Fruit fly (Drosophila melanogaster) ovary, adult (tissue): ENCODE results near the gene Jhbp5.

Experiments used
- CG17801 ChIP-seq: fragments of 200-800 bp; optimal IDR thresholded peaks from 2 replicates; lab custom pipeline; 2019; ENCODE audit warnings: missing biosample characterization, mild to moderate bottlenecking, missing genetic modification characterization, moderate library complexity; ENCODE audit not compliant: partially characterized antibody

Jhbp5 gene

dm6 chr3R:16046030-16046429 lies at the start of gene Jhbp5:
Gene Jhbp5, minus strand, starts transcription at chr3R:16046130.
- no peak for TF ChIP-seq CG17801 (GFP tag; lab: Kevin White, UChicago)

dm6 chr3R:16094918-16095317 lies 49.0 kb upstream of the Jhbp5 start:
- TF ChIP-seq CG17801 (GFP tag; lab: Kevin White, UChicago) = no peak

- peak; percentile 32 for TF ChIP-seq CG17801 (GFP tag; lab: Kevin White, UChicago)
Observed at dm6 chr3R:16094011-16094729, 48.2 kb upstream of the Jhbp5 start.

dm6 chr3R:16091910-16092627 lies 46.1 kb upstream of the Jhbp5 start:
- no peak for TF ChIP-seq CG17801 (GFP tag; lab: Kevin White, UChicago)

dm6 chr3R:16083578-16083977 lies 37.6 kb upstream of the Jhbp5 start, which contains the start of gene sxe2:
Gene sxe2, plus strand, starts transcription at chr3R:16083878.
- no peak for TF ChIP-seq CG17801 (GFP tag; lab: Kevin White, UChicago)

dm6 chr3R:16082384-16082783 lies 36.5 kb upstream of the Jhbp5 start:
- no peak for TF ChIP-seq CG17801 (GFP tag; lab: Kevin White, UChicago)

- no peak for TF ChIP-seq CG17801 (GFP tag; lab: Kevin White, UChicago)
Observed at dm6 chr3R:16080942-16081589, 35.1 kb upstream of the Jhbp5 start, which contains the start of gene CG32855. Gene CG32855, minus strand, starts transcription at chr3R:16080992.

dm6 chr3R:16078247-16078646 lies 32.3 kb upstream of the Jhbp5 start:
- no peak for TF ChIP-seq CG17801 (GFP tag; lab: Kevin White, UChicago)

- TF ChIP-seq CG17801 (GFP tag; lab: Kevin White, UChicago) = no peak
Observed at dm6 chr3R:16074122-16074521, 28.2 kb upstream of the Jhbp5 start.

- TF ChIP-seq CG17801 (GFP tag; lab: Kevin White, UChicago) = no peak
Observed at dm6 chr3R:16072581-16072908, 26.6 kb upstream of the Jhbp5 start.

- TF ChIP-seq CG17801 (GFP tag; lab: Kevin White, UChicago) = no peak
Observed at dm6 chr3R:16071689-16072580, 26.0 kb upstream of the Jhbp5 start.

dm6 chr3R:16069266-16069665 lies 23.3 kb upstream of the Jhbp5 start:
- no peak for TF ChIP-seq CG17801 (GFP tag; lab: Kevin White, UChicago)

dm6 chr3R:16067494-16067893 lies 21.6 kb upstream of the Jhbp5 start, which contains the start of gene CG10185:
Gene CG10185, minus strand, starts transcription at chr3R:16067594.
- no peak for TF ChIP-seq CG17801 (GFP tag; lab: Kevin White, UChicago)

dm6 chr3R:16051329-16051679 lies 5.4 kb upstream of the Jhbp5 start:
- TF ChIP-seq CG17801 (GFP tag; lab: Kevin White, UChicago) = peak; percentile 53
